Worm (Caenorhabditis elegans) whole organism, L1 larva: ENCODE results near the gene alfa-1.

ENCODE experiments used
- C04F5.9 ChIP-seq: sonication (generic microtip); optimal IDR thresholded peaks from 2 replicates; lab custom pipeline; 2016; ENCODE audit warnings: missing genetic modification characterization, missing compliant biosample characterization
- C16A3.4 ChIP-seq: fragments of 150-350 bp; optimal IDR thresholded peaks from 2 replicates; lab custom pipeline; 2014; ENCODE audit warnings: missing biosample characterization, missing genetic modification characterization
- C34B4.2 ChIP-seq: sonication (generic microtip); optimal IDR thresholded peaks from 2 replicates; lab custom pipeline; 2017; ENCODE audit warnings: mild to moderate bottlenecking, missing genetic modification characterization, missing compliant biosample characterization
- F16B12.6 ChIP-seq: fragments of 150-350 bp; optimal IDR thresholded peaks from 2 replicates; lab custom pipeline; 2014; ENCODE audit warnings: missing biosample characterization, missing genetic modification characterization
- aha-1 ChIP-seq: fragments of 150-350 bp; optimal IDR thresholded peaks from 2 replicates; lab custom pipeline; 2014; ENCODE audit warnings: missing biosample characterization, missing genetic modification characterization
- alr-1 ChIP-seq: fragments of 200-800 bp; sonication (Bioruptor generic); optimal IDR thresholded peaks from 2 replicates; lab custom pipeline; 2018; ENCODE audit warnings: borderline replicate concordance, mild to moderate bottlenecking, missing genetic modification characterization, missing compliant biosample characterization
- blmp-1 ChIP-seq: fragments of 150-350 bp; optimal IDR thresholded peaks from 2 replicates; lab custom pipeline; 2014; ENCODE audit warnings: missing biosample characterization, missing genetic modification characterization
- ceh-8 ChIP-seq: fragments of 200-800 bp; sonication (Bioruptor generic); optimal IDR thresholded peaks from 2 replicates; lab custom pipeline; 2018; ENCODE audit warnings: mild to moderate bottlenecking, missing genetic modification characterization, moderate library complexity, missing compliant biosample characterization
- ceh-82 ChIP-seq, 3 experiments: fragments of 150-350 bp in 1 of 3; sonication (generic microtip) in 2 of 3; optimal IDR thresholded peaks; 2 replicates each; lab custom pipeline; 2014 to 2017; ENCODE audit warnings: missing biosample characterization in 3 of 3, missing genetic modification characterization in 3 of 3
- ces-1 ChIP-seq: fragments of 150-350 bp; optimal IDR thresholded peaks from 2 replicates; lab custom pipeline; 2014; ENCODE audit warnings: missing biosample characterization, missing genetic modification reagents, missing genetic modification characterization
- dpl-1 ChIP-seq, 3 experiments: fragments of 150-350 bp in 2 of 3; sonication (generic microtip) in 1 of 3; optimal IDR thresholded peaks; 2 replicates each; lab custom pipeline; 2014 to 2017; ENCODE audit warnings: missing biosample characterization in 3 of 3, missing genetic modification characterization in 3 of 3, missing genetic modification reagents in 3 of 3
- dsc-1 ChIP-seq: sonication (generic microtip); optimal IDR thresholded peaks from 2 replicates; lab custom pipeline; 2016; ENCODE audit warnings: mild to moderate bottlenecking, missing genetic modification characterization, missing compliant biosample characterization
- efl-1 ChIP-seq, 4 experiments: fragments of 150-350 bp; optimal IDR thresholded peaks in 3 of 4; peaks in 1 of 4; 1 replicate in 1 of 4; 2 replicates in 3 of 4; lab custom pipeline; 2014; ENCODE audit warnings: missing biosample characterization in 2 of 4, missing genetic modification characterization in 2 of 4, missing genetic modification reagents in 2 of 4
- efl-3 ChIP-seq: fragments of 200-800 bp; sonication (Bioruptor generic); optimal IDR thresholded peaks from 2 replicates; lab custom pipeline; 2018; ENCODE audit warnings: mild to moderate bottlenecking, missing genetic modification characterization, missing compliant biosample characterization
- egl-13 ChIP-seq: sonication (generic microtip); optimal IDR thresholded peaks from 2 replicates; lab custom pipeline; 2016; ENCODE audit warnings: missing genotype, missing genetic modification reagents, missing genetic modification characterization, missing compliant biosample characterization
- elt-2 ChIP-seq: sonication (generic microtip); optimal IDR thresholded peaks from 2 replicates; lab custom pipeline; 2016; ENCODE audit warnings: missing genetic modification characterization, mild to moderate bottlenecking, inconsistent platforms, missing compliant biosample characterization, missing genetic modification reagents
- elt-3 ChIP-seq, 6 experiments: fragments of 150-350 bp in 1 of 6; sonication (generic microtip); optimal IDR thresholded peaks; 2 replicates each; lab custom pipeline; 2017 to 2018; ENCODE audit warnings: missing biosample characterization in 6 of 6, missing genetic modification characterization in 6 of 6, inconsistent platforms in 1 of 6
- ets-5 ChIP-seq: fragments of 200-800 bp; sonication (Bioruptor generic); IDR thresholded peaks from 2 replicates; pipeline ENCODE4 v1.3.6; 2022; ENCODE audit warnings: missing genetic modification characterization, missing compliant biosample characterization
- fkh-10 ChIP-seq: sonication (generic microtip); optimal IDR thresholded peaks from 2 replicates; lab custom pipeline; 2017; ENCODE audit warnings: missing biosample characterization, missing genetic modification reagents, missing genetic modification characterization
- fkh-4 ChIP-seq: sonication (generic microtip); optimal IDR thresholded peaks from 2 replicates; lab custom pipeline; 2016; ENCODE audit warnings: missing compliant biosample characterization, missing genetic modification characterization, borderline replicate concordance
- fos-1 ChIP-seq: fragments of 150-350 bp; optimal IDR thresholded peaks from 2 replicates; lab custom pipeline; 2014; ENCODE audit warnings: missing biosample characterization, missing genetic modification characterization
- hpl-2 ChIP-seq: fragments of 150-350 bp; optimal IDR thresholded peaks from 2 replicates; lab custom pipeline; 2014; ENCODE audit warnings: missing biosample characterization, missing genetic modification reagents, missing genetic modification characterization
- irx-1 ChIP-seq: sonication (generic microtip); optimal IDR thresholded peaks from 2 replicates; lab custom pipeline; 2016; ENCODE audit warnings: missing genetic modification characterization, missing compliant biosample characterization
- lin-13 ChIP-seq: fragments of 150-350 bp; optimal IDR thresholded peaks from 2 replicates; lab custom pipeline; 2014; ENCODE audit warnings: missing biosample characterization, missing genetic modification reagents, missing genetic modification characterization
- lin-14 ChIP-seq: fragments of 200-800 bp; sonication (Bioruptor generic); optimal IDR thresholded peaks from 2 replicates; lab custom pipeline; 2018; ENCODE audit warnings: mild to moderate bottlenecking, missing genetic modification characterization, moderate library complexity, missing compliant biosample characterization
- lin-15B ChIP-seq: fragments of 150-350 bp; sonication (generic microtip); optimal IDR thresholded peaks from 3 replicates; lab custom pipeline; 2014; ENCODE audit warnings: missing biosample characterization, missing genetic modification characterization
- lin-35 ChIP-seq, 2 experiments: fragments of 150-350 bp; optimal IDR thresholded peaks; 2 replicates each; lab custom pipeline; 2014; ENCODE audit warnings: missing biosample characterization in 2 of 2, missing genetic modification characterization in 2 of 2, missing genetic modification reagents in 2 of 2
- lin-39 ChIP-seq: fragments of 150-350 bp; optimal IDR thresholded peaks from 2 replicates; lab custom pipeline; 2014; ENCODE audit warnings: missing biosample characterization, missing genetic modification reagents, missing genetic modification characterization
- lsy-2 ChIP-seq, 2 experiments: fragments of 150-350 bp; optimal IDR thresholded peaks; 2 replicates each; lab custom pipeline; 2014; ENCODE audit warnings: missing biosample characterization in 2 of 2, missing genetic modification characterization in 2 of 2
- mep-1 ChIP-seq: fragments of 150-350 bp; optimal IDR thresholded peaks from 2 replicates; lab custom pipeline; 2014; ENCODE audit warnings: missing biosample characterization, missing genetic modification characterization
- nhr-19 ChIP-seq: fragments of 200-800 bp; sonication (Bioruptor generic); conservative IDR thresholded peaks from 2 replicates; pipeline ENCODE4 v1.3.6; 2022; ENCODE audit warnings: missing genetic modification characterization, missing compliant biosample characterization
- nhr-28 ChIP-seq: fragments of 150-350 bp; optimal IDR thresholded peaks from 2 replicates; lab custom pipeline; 2014; ENCODE audit warnings: missing biosample characterization, missing genetic modification characterization
- nhr-47 ChIP-seq: sonication (generic microtip); optimal IDR thresholded peaks from 2 replicates; lab custom pipeline; 2016; ENCODE audit warnings: mild to moderate bottlenecking, missing genetic modification characterization, moderate library complexity, missing compliant biosample characterization
- nhr-71 ChIP-seq: sonication (generic microtip); optimal IDR thresholded peaks from 2 replicates; lab custom pipeline; 2016; ENCODE audit warnings: mild to moderate bottlenecking, missing genetic modification characterization, moderate library complexity, missing compliant biosample characterization
- nhr-76 ChIP-seq: sonication (generic microtip); optimal IDR thresholded peaks from 2 replicates; lab custom pipeline; 2017; ENCODE audit warnings: missing biosample characterization, missing genetic modification characterization
- nhr-85 ChIP-seq: sonication (generic microtip); peaks from one replicate; lab custom pipeline; 2016; ENCODE audit warnings: missing genetic modification characterization, inconsistent platforms, missing compliant biosample characterization
- pax-3 ChIP-seq: fragments of 200-800 bp; sonication (Bioruptor generic); optimal IDR thresholded peaks from 2 replicates; lab custom pipeline; 2018; ENCODE audit warnings: mild to moderate bottlenecking, missing genetic modification characterization, moderate library complexity, missing compliant biosample characterization
- skn-1 ChIP-seq: fragments of 150-350 bp; optimal IDR thresholded peaks from 2 replicates; lab custom pipeline; 2014; ENCODE audit warnings: missing biosample characterization, missing genetic modification characterization
- snpc-4 ChIP-seq: fragments of 150-350 bp; optimal IDR thresholded peaks from 2 replicates; lab custom pipeline; 2014; ENCODE audit warnings: missing biosample characterization, missing genetic modification characterization
- sup-37 ChIP-seq: fragments of 200-800 bp; sonication (Bioruptor generic); optimal IDR thresholded peaks from 2 replicates; lab custom pipeline; 2018; ENCODE audit warnings: mild to moderate bottlenecking, missing genetic modification characterization, missing compliant biosample characterization
- tlp-1 ChIP-seq: fragments of 150-350 bp; optimal IDR thresholded peaks from 2 replicates; lab custom pipeline; 2014; ENCODE audit warnings: missing biosample characterization, missing genetic modification characterization
- unc-30 ChIP-seq: sonication (generic microtip); optimal IDR thresholded peaks from 2 replicates; lab custom pipeline; 2017; ENCODE audit warnings: missing biosample characterization, missing genetic modification characterization
- unc-62 ChIP-seq: fragments of 150-350 bp; optimal IDR thresholded peaks from 2 replicates; lab custom pipeline; 2014; ENCODE audit warnings: missing biosample characterization, missing genetic modification reagents, missing genetic modification characterization
- unc-98 ChIP-seq: fragments of 200-800 bp; sonication (Bioruptor generic); IDR thresholded peaks from 2 replicates; pipeline ENCODE4 v1.3.6; 2022; ENCODE audit warnings: missing genetic modification characterization, missing compliant biosample characterization
- vab-15 ChIP-seq: sonication (generic microtip); optimal IDR thresholded peaks from 2 replicates; lab custom pipeline; 2017; ENCODE audit warnings: missing genotype, mild to moderate bottlenecking, missing genetic modification characterization, missing compliant biosample characterization
- xbp-1 ChIP-seq: sonication (generic microtip); optimal IDR thresholded peaks from 2 replicates; lab custom pipeline; 2016; ENCODE audit warnings: missing genetic modification characterization, missing compliant biosample characterization
- ztf-11 ChIP-seq, 2 experiments: sonication (generic microtip); optimal IDR thresholded peaks; 2 replicates each; lab custom pipeline; 2016 to 2017; ENCODE audit warnings: missing genetic modification characterization in 2 of 2, missing biosample characterization in 1 of 2, missing compliant biosample characterization in 1 of 2

Gene alfa-1

ce11 chrII:7676307-7676905 lies 14.1 kb upstream of the alfa-1 start (continued):
- TF ChIP-seq ceh-82 (tag; optimal IDR thresholded peaks at IDR 0.05; lab: Kevin White, UChicago) = peak in 1 of 3 experiments; percentile 2
- TF ChIP-seq skn-1 (tag; lab: Kevin White, UChicago) = no peak
- TF ChIP-seq aha-1 = no peak
- no peak for TF ChIP-seq sup-37 (GFP tag; lab: Kevin White, UChicago)
- TF ChIP-seq C16A3.4 (tag; lab: Kevin White, UChicago) = no peak
- TF ChIP-seq efl-1 (optimal IDR thresholded peaks at IDR 0.05; lab: Kevin White, UChicago) = no peak
- TF ChIP-seq efl-1 (GFP tag; optimal IDR thresholded peaks at IDR 0.05 in 1 of 2; lab: Kevin White, UChicago) = no peak
- TF ChIP-seq unc-30 (tag; lab: Kevin White, UChicago) = no peak
- no peak for TF ChIP-seq nhr-28
- no peak for TF ChIP-seq elt-2 (tag; lab: Kevin White, UChicago)
- no peak for TF ChIP-seq vab-15
- no peak for TF ChIP-seq lin-15B
- TF ChIP-seq alr-1 (tag; lab: Kevin White, UChicago) = no peak
- TF ChIP-seq lin-35 (GFP tag; optimal IDR thresholded peaks at IDR 0.05; lab: Kevin White, UChicago) = peak in 1 of 2 experiments; percentile 4
- no peak for TF ChIP-seq fkh-4 (tag; lab: Kevin White, UChicago)
- peak in 1 of 2 experiments; percentile 34 for TF ChIP-seq lsy-2 (tag; optimal IDR thresholded peaks at IDR 0.05; lab: Kevin White, UChicago)
- TF ChIP-seq nhr-19 (GFP tag; lab: Robert Waterston, UW) = no peak
- TF ChIP-seq dpl-1 (GFP tag; optimal IDR thresholded peaks at IDR 0.05; lab: Kevin White, UChicago) = no peak
- no peak for TF ChIP-seq ceh-8 (GFP tag; lab: Kevin White, UChicago)
- TF ChIP-seq unc-98 (GFP tag; lab: Robert Waterston, UW) = no peak
- no peak for TF ChIP-seq egl-13
- peak; percentile 31 for TF ChIP-seq nhr-85 (tag; lab: Kevin White, UChicago)
- TF ChIP-seq tlp-1 (tag; lab: Kevin White, UChicago) = no peak
- TF ChIP-seq pax-3 (tag; lab: Kevin White, UChicago) = no peak
- peak; percentile 16 for TF ChIP-seq xbp-1 (tag; lab: Kevin White, UChicago)
- no peak for TF ChIP-seq fos-1 (tag; lab: Kevin White, UChicago)
- no peak for TF ChIP-seq lin-39 (tag; lab: Kevin White, UChicago)
- TF ChIP-seq ztf-11 (tag; optimal IDR thresholded peaks at IDR 0.05; lab: Kevin White, UChicago) = no peak
- peak; percentile 73 for TF ChIP-seq mep-1 (tag; lab: Kevin White, UChicago)
- no peak for TF ChIP-seq dsc-1 (tag; lab: Kevin White, UChicago)
- TF ChIP-seq C34B4.2 = no peak
- TF ChIP-seq lin-13 (GFP tag; lab: Kevin White, UChicago) = no peak
- TF ChIP-seq ets-5 = no peak
- no peak for TF ChIP-seq irx-1
- TF ChIP-seq snpc-4 (tag; lab: Kevin White, UChicago) = no peak
- TF ChIP-seq, all 84 proteins: peak for 15

ce11 chrII:7675752-7676151 lies 13.4 kb upstream of the alfa-1 start:
- TF ChIP-seq blmp-1 (tag; lab: Kevin White, UChicago) (peak; percentile 44), F16B12.6 (tag; lab: Kevin White, UChicago) (no peak)

- TF ChIP-seq tlp-1 (tag; lab: Kevin White, UChicago) = no peak
- TF ChIP-seq C04F5.9 (tag; lab: Kevin White, UChicago) = no peak
- TF ChIP-seq snpc-4 (tag; lab: Kevin White, UChicago) = no peak
- TF ChIP-seq C34B4.2 = no peak
Observed at ce11 chrII:7671705-7672104, 9.4 kb upstream of the alfa-1 start, which contains the start of gene lir-1. Gene lir-1 (plus strand): TSS chrII:7672005.

ce11 chrII:7670039-7670438 lies 7.7 kb upstream of the alfa-1 start:
- TF ChIP-seq pax-3 (tag; lab: Kevin White, UChicago) = no peak
- TF ChIP-seq dsc-1 (tag; lab: Kevin White, UChicago) = no peak
- no peak for TF ChIP-seq sup-37 (GFP tag; lab: Kevin White, UChicago)
- TF ChIP-seq fkh-10 (GFP tag; lab: Kevin White, UChicago) = no peak
- TF ChIP-seq ces-1 (GFP tag; lab: Kevin White, UChicago) = no peak
- no peak for TF ChIP-seq nhr-76 (tag; lab: Kevin White, UChicago)
- TF ChIP-seq unc-98 (GFP tag; lab: Robert Waterston, UW) = no peak
- TF ChIP-seq elt-3 (tag; optimal IDR thresholded peaks at IDR 0.05; lab: Kevin White, UChicago) = no peak
- no peak for TF ChIP-seq ceh-8 (GFP tag; lab: Kevin White, UChicago)
- TF ChIP-seq efl-3 (GFP tag; lab: Kevin White, UChicago) = no peak
- no peak for TF ChIP-seq nhr-47 (tag; lab: Kevin White, UChicago)
- TF ChIP-seq lin-13 (GFP tag; lab: Kevin White, UChicago) = no peak
- TF ChIP-seq C34B4.2 = no peak
- TF ChIP-seq unc-62 = no peak
- TF ChIP-seq hpl-2 (GFP tag; lab: Kevin White, UChicago) = no peak
- no peak for TF ChIP-seq lin-14 (GFP tag; lab: Kevin White, UChicago)
- no peak for TF ChIP-seq nhr-71
